Fruit fly (Drosophila melanogaster) whole organism, prepupa: Measurements from ENCODE around the gene CG4576.
A peak's percentile ranks its signal among the peaks of the same experiment; 100 is the strongest.

Source experiments
- CG10669 ChIP-seq: fragments of 200-800 bp; sonication (Bioruptor generic); optimal IDR thresholded peaks from 3 replicates; lab custom pipeline; 2018; ENCODE audit warnings: missing biosample characterization, mild to moderate bottlenecking, missing genetic modification characterization, moderate library complexity
- CG11762 ChIP-seq: fragments of 200-800 bp; sonication (Bioruptor generic); optimal IDR thresholded peaks from 3 replicates; lab custom pipeline; 2016; ENCODE audit warnings: missing biosample characterization, missing genetic modification characterization; ENCODE audit not compliant: insufficient read depth
- CG11902 ChIP-seq: fragments of 200-800 bp; sonication (Bioruptor generic); optimal IDR thresholded peaks from 3 replicates; lab custom pipeline; 2016; ENCODE audit warnings: missing biosample characterization, missing genetic modification characterization
- CG3032 ChIP-seq: fragments of 200-800 bp; optimal IDR thresholded peaks from 2 replicates; lab custom pipeline; 2019; ENCODE audit warnings: missing biosample characterization, mild to moderate bottlenecking, missing genetic modification characterization, moderate library complexity
- CG31627 ChIP-seq: fragments of 200-800 bp; sonication (Bioruptor generic); optimal IDR thresholded peaks from 3 replicates; lab custom pipeline; 2016; ENCODE audit warnings: missing biosample characterization, missing genetic modification characterization
- CG6792 ChIP-seq: fragments of 200-800 bp; sonication (Bioruptor generic); optimal IDR thresholded peaks from 3 replicates; lab custom pipeline; 2016; ENCODE audit warnings: missing biosample characterization, missing genetic modification characterization
- CG7368 ChIP-seq: fragments of 200-800 bp; sonication (Bioruptor generic); optimal IDR thresholded peaks from 3 replicates; lab custom pipeline; 2016; ENCODE audit warnings: missing biosample characterization, missing genetic modification characterization
- CG9139 ChIP-seq: fragments of 200-800 bp; sonication (Bioruptor generic); optimal IDR thresholded peaks from 3 replicates; lab custom pipeline; 2017; ENCODE audit warnings: missing biosample characterization, mild to moderate bottlenecking, missing genetic modification characterization
- Sox102F ChIP-seq: fragments of 200-800 bp; sonication (Bioruptor generic); optimal IDR thresholded peaks from 2 replicates; lab custom pipeline; 2016; ENCODE audit warnings: missing biosample characterization, mild to moderate bottlenecking, missing genetic modification characterization
- Sox15 ChIP-seq: fragments of 200-800 bp; sonication (Bioruptor generic); optimal IDR thresholded peaks from 3 replicates; lab custom pipeline; 2016; ENCODE audit warnings: missing biosample characterization, missing genetic modification characterization
- achi ChIP-seq: fragments of 200-800 bp; sonication (Bioruptor generic); optimal IDR thresholded peaks from 3 replicates; lab custom pipeline; 2016; ENCODE audit warnings: missing biosample characterization, missing genetic modification characterization
- cyc ChIP-seq: fragments of 200-800 bp; sonication (Bioruptor generic); optimal IDR thresholded peaks from 3 replicates; lab custom pipeline; 2016; ENCODE audit warnings: missing biosample characterization, missing genetic modification characterization
- dac ChIP-seq: fragments of 200-800 bp; sonication (Bioruptor generic); optimal IDR thresholded peaks from 2 replicates; lab custom pipeline; 2017; ENCODE audit warnings: missing biosample characterization, mild to moderate bottlenecking, missing genetic modification characterization
- dsx ChIP-seq: fragments of 200-800 bp; optimal IDR thresholded peaks from 3 replicates; lab custom pipeline; 2019; ENCODE audit warnings: missing biosample characterization, mild to moderate bottlenecking, missing genetic modification characterization, moderate library complexity; ENCODE audit not compliant: poor library complexity, severe bottlenecking
- eg ChIP-seq: fragments of 200-800 bp; sonication (Bioruptor generic); IDR thresholded peaks from 3 replicates; pipeline ENCODE4 v1.3.6; 2022; ENCODE audit warnings: missing biosample characterization, missing genetic modification characterization
- fkh ChIP-seq: fragments of 200-800 bp; sonication (Bioruptor generic); optimal IDR thresholded peaks from 3 replicates; lab custom pipeline; 2017; ENCODE audit warnings: missing biosample characterization, mild to moderate bottlenecking, missing genetic modification characterization, moderate library complexity
- net ChIP-seq: fragments of 200-800 bp; sonication (Bioruptor generic); optimal IDR thresholded peaks from 3 replicates; lab custom pipeline; 2016; ENCODE audit warnings: missing biosample characterization, missing genetic modification characterization
- spab ChIP-seq: fragments of 200-800 bp; sonication (Bioruptor generic); optimal IDR thresholded peaks from 2 replicates; lab custom pipeline; 2017; ENCODE audit warnings: missing biosample characterization, mild to moderate bottlenecking, missing genetic modification characterization, missing genetic modification reagents
- svp ChIP-seq: fragments of 200-800 bp; sonication (Bioruptor generic); peaks from one replicate; lab custom pipeline; 2016; ENCODE audit warnings: missing biosample characterization, missing genetic modification characterization

Gene CG4576

DNA sequence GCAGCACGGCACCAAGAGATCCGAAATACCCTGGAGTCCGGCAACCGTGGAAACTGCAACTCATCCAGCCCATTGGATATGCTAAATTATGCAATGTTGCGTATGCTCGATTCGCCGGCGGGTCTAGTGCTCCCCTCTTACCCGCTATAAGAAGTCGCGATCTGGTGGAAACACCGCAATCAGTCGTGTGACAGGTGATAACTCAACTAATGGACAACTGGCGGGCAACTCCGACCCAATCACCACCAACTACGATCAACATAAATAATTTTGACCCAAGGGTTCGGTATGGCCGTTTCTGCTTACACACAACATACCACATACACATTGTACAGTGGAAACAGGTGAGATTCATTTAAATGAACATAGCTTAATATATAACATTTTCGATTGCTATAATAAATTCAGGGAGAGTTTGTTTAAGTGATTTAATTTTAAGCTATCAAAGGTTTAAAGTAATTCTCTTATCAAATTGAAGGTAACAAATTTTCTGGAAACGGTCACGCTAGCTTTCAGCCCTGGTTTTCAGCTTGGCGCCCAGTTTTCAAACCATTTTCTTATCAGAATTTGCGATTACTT is 31.7 kb downstream of the CG4576 start, which contains the start of gene Hmt-1:
Gene Hmt-1 (minus strand): TSS at position 282 of the 579 bp plus-strand sequence.
- TF ChIP-seq svp, result peak; percentile 95
- no peak for TF ChIP-seq CG10669 (GFP tag; lab: Kevin White, UChicago)

DNA sequence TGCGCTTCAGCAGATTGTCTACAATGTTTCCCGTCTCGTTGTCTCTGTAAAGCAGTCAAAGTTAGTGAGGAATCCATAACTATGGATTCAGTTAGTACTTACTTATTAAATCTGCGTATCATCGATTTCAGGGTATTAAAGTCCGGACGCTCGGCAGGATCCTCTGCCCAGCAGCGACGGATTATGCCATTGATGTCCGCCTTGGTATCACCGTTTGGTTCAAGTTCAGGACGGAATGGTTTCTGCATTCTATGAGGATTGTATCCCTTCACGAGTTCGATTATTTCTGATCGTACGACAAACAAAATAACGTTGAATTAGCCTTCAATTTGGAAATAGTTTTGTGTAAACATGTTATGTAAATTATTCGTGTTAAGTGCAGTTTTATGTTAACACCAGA is 34.3 kb downstream of the CG4576 start, which contains the start of gene CG9632:
Gene CG9632 (plus strand): TSS at position 301 of the 400 bp plus-strand sequence.
- TF ChIP-seq Sox15 (GFP tag; lab: Kevin White, UChicago) (no peak), dac (GFP tag; lab: Kevin White, UChicago) (no peak), dsx (GFP tag; lab: Kevin White, UChicago) (no peak), CG9139 (GFP tag; lab: Kevin White, UChicago) (no peak), CG3032 (tag; lab: Kevin White, UChicago) (no peak)
- TF ChIP-seq, all 60 proteins: peak for 0

DNA sequence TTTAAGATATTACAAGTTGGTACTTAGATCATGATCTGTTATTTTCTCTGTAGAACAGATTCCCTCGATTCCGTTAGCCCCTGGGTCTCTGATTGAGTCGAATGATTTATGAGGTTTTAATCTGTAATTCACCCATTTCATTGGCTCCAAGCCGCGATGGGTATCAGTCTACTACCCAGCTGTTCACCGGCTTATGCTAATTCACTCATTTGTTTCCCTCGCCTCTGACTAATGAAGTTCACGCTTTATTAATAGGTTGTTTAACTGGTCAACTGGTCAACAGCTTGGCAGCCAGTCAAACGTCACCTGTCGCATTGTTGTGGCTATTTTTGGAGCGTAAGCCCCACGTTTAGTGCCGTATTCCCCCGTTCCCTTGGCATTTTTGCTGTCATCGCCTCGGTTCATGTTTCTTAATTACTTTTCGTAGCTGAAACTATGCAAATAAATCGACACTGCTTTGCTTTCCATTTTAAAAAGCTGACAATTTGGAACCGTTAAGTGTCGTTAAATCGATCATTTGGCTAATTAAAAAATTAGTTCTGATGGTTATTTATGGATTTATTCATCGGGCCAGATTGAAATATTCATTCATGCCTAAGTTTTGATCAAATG is 47.4 kb downstream of the CG4576 start:
- TF ChIP-seq CG31627 (GFP tag; lab: Kevin White, UChicago) (no peak), CG11902 (GFP tag; lab: Kevin White, UChicago) (no peak), CG7368 (GFP tag; lab: Kevin White, UChicago) (no peak)

DNA sequence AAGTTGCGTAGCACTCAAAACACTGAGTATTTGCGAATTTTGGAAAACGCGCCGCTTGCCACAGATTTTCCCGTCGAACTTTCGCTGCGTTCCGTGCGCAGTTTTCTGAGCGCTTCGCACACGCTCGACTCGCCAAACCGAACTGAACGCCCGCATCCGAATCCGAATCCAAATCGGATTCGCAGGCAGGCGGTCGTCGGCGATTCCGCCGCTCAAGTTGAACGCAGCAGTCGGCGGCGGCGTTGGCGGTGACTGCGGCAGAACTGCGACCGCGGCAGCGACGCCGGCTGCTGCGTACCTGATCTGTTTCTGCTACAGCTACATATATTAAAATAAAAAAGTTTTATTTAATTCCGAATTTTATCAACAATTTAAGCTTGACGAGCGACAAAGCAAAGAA is 50.1 kb downstream of the CG4576 start, which contains the start of gene CG31183:
Gene CG31183 (minus strand): TSS at position 329 of the 400 bp plus-strand sequence.
- TF ChIP-seq spab (no peak), Sox102F (no peak), CG11902 (GFP tag; lab: Kevin White, UChicago) (no peak), eg (GFP tag; lab: Robert Waterston, UW) (no peak), fkh (GFP tag; lab: Kevin White, UChicago) (no peak), CG31627 (GFP tag; lab: Kevin White, UChicago) (no peak), CG6792 (GFP tag; lab: Kevin White, UChicago) (no peak), cyc (GFP tag; lab: Kevin White, UChicago) (no peak), dsx (GFP tag; lab: Kevin White, UChicago) (no peak), CG11762 (GFP tag; lab: Kevin White, UChicago) (no peak), net (GFP tag; lab: Kevin White, UChicago) (no peak), achi (GFP tag; lab: Kevin White, UChicago) (no peak)
